Worm (Caenorhabditis elegans): ENCODE measurements around the gene srg-59.

DNA sequence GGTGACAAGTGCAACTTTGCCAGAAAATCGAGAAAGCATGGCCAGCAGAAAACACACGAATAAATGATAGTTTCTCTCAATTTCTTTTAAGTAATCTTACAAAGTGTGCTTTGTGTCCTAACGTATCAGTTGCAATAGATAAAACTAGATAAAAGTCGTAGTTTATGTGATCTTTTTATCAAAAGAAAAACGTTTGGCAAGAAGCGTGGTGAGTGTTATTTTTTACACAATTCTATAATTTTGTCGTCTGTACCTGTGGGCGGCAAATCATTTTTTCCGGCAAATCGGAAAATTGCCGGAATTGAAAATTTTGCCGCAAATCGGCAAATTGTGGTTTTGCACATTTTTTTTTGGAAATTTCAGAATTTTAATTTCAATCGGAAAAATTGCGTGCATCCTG, 42.3 kb upstream of the srg-59 start, which contains the start of gene R05D8.9:
- TF ChIP-seq nhr-76 (tag; optimal IDR thresholded peaks at IDR 0.05) (no peak), dsc-1 (tag; optimal IDR thresholded peaks at IDR 0.05) (no peak), unc-30 (tag; optimal IDR thresholded peaks at IDR 0.05) (no peak), hlh-4 (tag; optimal IDR thresholded peaks at IDR 0.05) (no peak), ama-1 (optimal IDR thresholded peaks at IDR 0.05) (no peak), fos-1 (tag; optimal IDR thresholded peaks at IDR 0.05) (no peak), lin-13 (GFP tag; optimal IDR thresholded peaks at IDR 0.05) (no peak), nhr-11 (tag; optimal IDR thresholded peaks at IDR 0.05) (no peak), elt-3 (tag; optimal IDR thresholded peaks at IDR 0.05) (no peak), nhr-90 (tag; optimal IDR thresholded peaks at IDR 0.05; ENCODE audit: poor library complexity) (no peak), egl-27 (tag; optimal IDR thresholded peaks at IDR 0.05) (no peak), ceh-82 (tag; optimal IDR thresholded peaks at IDR 0.05) (no peak)

Measured in whole organism, L1 larva.